Fruit fly (Drosophila melanogaster) whole organism, prepupa: ENCODE results near the gene CG7968.
A peak's percentile ranks its signal among the peaks of the same experiment; 100 is the strongest.

ENCODE experiments used
- CG10631 ChIP-seq: fragments of 200-800 bp; sonication (Bioruptor generic); optimal IDR thresholded peaks from 2 replicates; lab custom pipeline; 2016; ENCODE audit warnings: missing biosample characterization, missing genetic modification characterization
- CG10669 ChIP-seq: fragments of 200-800 bp; sonication (Bioruptor generic); optimal IDR thresholded peaks from 3 replicates; lab custom pipeline; 2018; ENCODE audit warnings: missing biosample characterization, mild to moderate bottlenecking, missing genetic modification characterization, moderate library complexity
- CG11902 ChIP-seq: fragments of 200-800 bp; sonication (Bioruptor generic); optimal IDR thresholded peaks from 3 replicates; lab custom pipeline; 2016; ENCODE audit warnings: missing biosample characterization, missing genetic modification characterization
- CG15336 ChIP-seq: fragments of 200-800 bp; sonication (Bioruptor generic); IDR thresholded peaks from 2 replicates; pipeline ENCODE4 v1.3.6; 2022; ENCODE audit warnings: missing biosample characterization, missing genetic modification characterization
- CG1621 ChIP-seq: fragments of 200-800 bp; sonication (Bioruptor generic); optimal IDR thresholded peaks from 3 replicates; lab custom pipeline; 2018; ENCODE audit warnings: missing biosample characterization, mild to moderate bottlenecking, missing genetic modification characterization
- CG16779 ChIP-seq: fragments of 200-800 bp; sonication (Bioruptor generic); optimal IDR thresholded peaks from 3 replicates; lab custom pipeline; 2017; ENCODE audit warnings: missing biosample characterization, mild to moderate bottlenecking, missing genetic modification characterization
- CG3032 ChIP-seq: fragments of 200-800 bp; optimal IDR thresholded peaks from 2 replicates; lab custom pipeline; 2019; ENCODE audit warnings: missing biosample characterization, mild to moderate bottlenecking, missing genetic modification characterization, moderate library complexity
- CG31627 ChIP-seq: fragments of 200-800 bp; sonication (Bioruptor generic); optimal IDR thresholded peaks from 3 replicates; lab custom pipeline; 2016; ENCODE audit warnings: missing biosample characterization, missing genetic modification characterization
- CG3919 ChIP-seq: fragments of 200-800 bp; sonication (Bioruptor generic); optimal IDR thresholded peaks from 3 replicates; lab custom pipeline; 2016; ENCODE audit warnings: missing biosample characterization, missing genetic modification characterization
- CG4318 ChIP-seq: fragments of 200-800 bp; sonication (Bioruptor generic); optimal IDR thresholded peaks from 3 replicates; lab custom pipeline; 2017; ENCODE audit warnings: missing biosample characterization, mild to moderate bottlenecking, missing genetic modification characterization
- CG6276 ChIP-seq: fragments of 200-800 bp; sonication (Bioruptor generic); optimal IDR thresholded peaks from 2 replicates; lab custom pipeline; 2017; ENCODE audit warnings: missing biosample characterization, mild to moderate bottlenecking, missing genetic modification characterization
- CG6792 ChIP-seq: fragments of 200-800 bp; sonication (Bioruptor generic); optimal IDR thresholded peaks from 3 replicates; lab custom pipeline; 2016; ENCODE audit warnings: missing biosample characterization, missing genetic modification characterization
- CG7368 ChIP-seq: fragments of 200-800 bp; sonication (Bioruptor generic); optimal IDR thresholded peaks from 3 replicates; lab custom pipeline; 2016; ENCODE audit warnings: missing biosample characterization, missing genetic modification characterization
- CG8119 ChIP-seq: fragments of 200-800 bp; sonication (Bioruptor generic); IDR thresholded peaks from 3 replicates; pipeline ENCODE4 v1.3.6; 2022; ENCODE audit warnings: missing biosample characterization, missing genetic modification characterization
- Eip78C ChIP-seq: fragments of 200-800 bp; sonication (Bioruptor generic); peaks from one replicate; lab custom pipeline; 2016; ENCODE audit warnings: missing biosample characterization, missing genetic modification characterization
- Eip93F ChIP-seq: fragments of 200-800 bp; sonication (Bioruptor generic); optimal IDR thresholded peaks from 2 replicates; lab custom pipeline; 2016; ENCODE audit warnings: missing biosample characterization, mild to moderate bottlenecking, missing genetic modification characterization
- Ets96B ChIP-seq: fragments of 200-800 bp; optimal IDR thresholded peaks from 2 replicates; lab custom pipeline; 2019; ENCODE audit warnings: missing biosample characterization, mild to moderate bottlenecking, missing genetic modification characterization, moderate library complexity
- Gug ChIP-seq: fragments of 200-800 bp; sonication (Bioruptor generic); IDR thresholded peaks from 2 replicates; pipeline ENCODE4 v1.3.6; 2022; ENCODE audit warnings: missing biosample characterization, missing genetic modification characterization
- Hr4 ChIP-seq: fragments of 200-800 bp; sonication (Bioruptor generic); optimal IDR thresholded peaks from 3 replicates; lab custom pipeline; 2016; ENCODE audit warnings: missing biosample characterization, missing genetic modification characterization
- Lpt ChIP-seq: fragments of 200-800 bp; sonication (Bioruptor generic); optimal IDR thresholded peaks from 3 replicates; lab custom pipeline; 2016; ENCODE audit warnings: missing biosample characterization, missing genetic modification characterization
- Smox ChIP-seq: fragments of 200-800 bp; sonication (Bioruptor generic); optimal IDR thresholded peaks from 3 replicates; lab custom pipeline; 2016; ENCODE audit warnings: missing biosample characterization, missing genetic modification characterization
- Sox102F ChIP-seq: fragments of 200-800 bp; sonication (Bioruptor generic); optimal IDR thresholded peaks from 2 replicates; lab custom pipeline; 2016; ENCODE audit warnings: missing biosample characterization, mild to moderate bottlenecking, missing genetic modification characterization
- Sox14 ChIP-seq: fragments of 200-800 bp; sonication (Bioruptor generic); optimal IDR thresholded peaks from 3 replicates; lab custom pipeline; 2016; ENCODE audit warnings: missing biosample characterization, missing genetic modification characterization
- Sox15 ChIP-seq: fragments of 200-800 bp; sonication (Bioruptor generic); optimal IDR thresholded peaks from 3 replicates; lab custom pipeline; 2016; ENCODE audit warnings: missing biosample characterization, missing genetic modification characterization
- achi ChIP-seq: fragments of 200-800 bp; sonication (Bioruptor generic); optimal IDR thresholded peaks from 3 replicates; lab custom pipeline; 2016; ENCODE audit warnings: missing biosample characterization, missing genetic modification characterization
- acj6 ChIP-seq: fragments of 200-800 bp; sonication (Bioruptor generic); optimal IDR thresholded peaks from 3 replicates; lab custom pipeline; 2016; ENCODE audit warnings: missing biosample characterization, missing genetic modification characterization
- dsx ChIP-seq: fragments of 200-800 bp; optimal IDR thresholded peaks from 3 replicates; lab custom pipeline; 2019; ENCODE audit warnings: missing biosample characterization, mild to moderate bottlenecking, missing genetic modification characterization, moderate library complexity; ENCODE audit not compliant: poor library complexity, severe bottlenecking
- eg ChIP-seq: fragments of 200-800 bp; sonication (Bioruptor generic); IDR thresholded peaks from 3 replicates; pipeline ENCODE4 v1.3.6; 2022; ENCODE audit warnings: missing biosample characterization, missing genetic modification characterization
- esn ChIP-seq: fragments of 200-800 bp; sonication (Bioruptor generic); optimal IDR thresholded peaks from 2 replicates; lab custom pipeline; 2016; ENCODE audit warnings: missing biosample characterization, mild to moderate bottlenecking, missing genetic modification characterization, moderate library complexity
- fd59A ChIP-seq: fragments of 200-800 bp; sonication (Bioruptor generic); optimal IDR thresholded peaks from 2 replicates; lab custom pipeline; 2017; ENCODE audit warnings: missing biosample characterization, mild to moderate bottlenecking, missing genetic modification characterization, missing genetic modification reagents
- fd85E ChIP-seq: fragments of 200-800 bp; sonication (Bioruptor generic); optimal IDR thresholded peaks from 3 replicates; lab custom pipeline; 2016; ENCODE audit warnings: missing biosample characterization, missing genetic modification characterization
- lz ChIP-seq: fragments of 200-800 bp; sonication (Bioruptor generic); optimal IDR thresholded peaks from 3 replicates; lab custom pipeline; 2016; ENCODE audit warnings: missing biosample characterization, missing genetic modification characterization
- pdm3 ChIP-seq: fragments of 200-800 bp; sonication (Bioruptor generic); optimal IDR thresholded peaks from 3 replicates; lab custom pipeline; 2016; ENCODE audit warnings: missing biosample characterization, missing genetic modification characterization
- salr ChIP-seq, 2 experiments: fragments of 200-800 bp; sonication (Bioruptor generic); optimal IDR thresholded peaks; 3 replicates each; lab custom pipeline; 2016 to 2018; ENCODE audit warnings: missing biosample characterization in 2 of 2, missing genetic modification characterization in 2 of 2, mild to moderate bottlenecking in 1 of 2
- spab ChIP-seq: fragments of 200-800 bp; sonication (Bioruptor generic); optimal IDR thresholded peaks from 2 replicates; lab custom pipeline; 2017; ENCODE audit warnings: missing biosample characterization, mild to moderate bottlenecking, missing genetic modification characterization, missing genetic modification reagents
- ss ChIP-seq, 2 experiments: fragments of 200-800 bp; sonication (Bioruptor generic); optimal IDR thresholded peaks; 2 replicates in 1 of 2; 3 replicates in 1 of 2; lab custom pipeline; 2017 to 2018; ENCODE audit warnings: mild to moderate bottlenecking in 2 of 2, missing biosample characterization in 2 of 2, missing genetic modification characterization in 2 of 2, moderate library complexity in 1 of 2
- svp ChIP-seq: fragments of 200-800 bp; sonication (Bioruptor generic); peaks from one replicate; lab custom pipeline; 2016; ENCODE audit warnings: missing biosample characterization, missing genetic modification characterization
- topi ChIP-seq: fragments of 200-800 bp; sonication (Bioruptor generic); optimal IDR thresholded peaks from 3 replicates; lab custom pipeline; 2016; ENCODE audit warnings: missing biosample characterization, missing genetic modification characterization
- vri ChIP-seq: fragments of 200-800 bp; sonication (Bioruptor generic); optimal IDR thresholded peaks from 3 replicates; lab custom pipeline; 2016; ENCODE audit warnings: missing biosample characterization, mild to moderate bottlenecking, missing genetic modification characterization

The CG7968 gene

dm6 chr2L:13820176-13820575, 29.0 kb upstream of the CG7968 start:
- no peak for TF ChIP-seq Gug (GFP tag; lab: Robert Waterston, UW)
- no peak for TF ChIP-seq Sox15 (GFP tag; lab: Kevin White, UChicago)
- no peak for TF ChIP-seq Sox14 (GFP tag; lab: Kevin White, UChicago)
- no peak for TF ChIP-seq CG10669 (GFP tag; lab: Kevin White, UChicago)
- TF ChIP-seq Hr4 (GFP tag; lab: Kevin White, UChicago), result no peak
- no peak for TF ChIP-seq ss (GFP tag; optimal IDR thresholded peaks at IDR 0.05; lab: Kevin White, UChicago)
- TF ChIP-seq CG11902 (GFP tag; lab: Kevin White, UChicago), result no peak
- TF ChIP-seq Eip78C (GFP tag; lab: Kevin White, UChicago), result no peak
- TF ChIP-seq CG4318, result no peak
- TF ChIP-seq Lpt (GFP tag; lab: Kevin White, UChicago), result no peak
- no peak for TF ChIP-seq esn (GFP tag; lab: Kevin White, UChicago)
- TF ChIP-seq acj6 (GFP tag; lab: Kevin White, UChicago), result no peak
- TF ChIP-seq CG7368 (GFP tag; lab: Kevin White, UChicago), result no peak
- no peak for TF ChIP-seq Sox102F (GFP tag; lab: Kevin White, UChicago)

- no peak for TF ChIP-seq Lpt (GFP tag; lab: Kevin White, UChicago)
- TF ChIP-seq CG31627 (GFP tag; lab: Kevin White, UChicago), result no peak
- TF ChIP-seq fd85E (GFP tag; lab: Kevin White, UChicago), result no peak
- no peak for TF ChIP-seq ss (GFP tag; optimal IDR thresholded peaks at IDR 0.05; lab: Kevin White, UChicago)
- no peak for TF ChIP-seq lz (GFP tag; lab: Kevin White, UChicago)
- TF ChIP-seq Eip78C (GFP tag; lab: Kevin White, UChicago), result no peak
- TF ChIP-seq CG3032 (tag; lab: Kevin White, UChicago), result no peak
Observed at dm6 chr2L:13820948-13821347, 28.3 kb upstream of the CG7968 start, which contains the start of gene b. b (plus strand) TSS chr2L:13821248.

dm6 chr2L:13827557-13827956, 21.6 kb upstream of the CG7968 start, which contains the start of gene PolG1:
PolG1 (minus strand) TSS chr2L:13827772.
- TF ChIP-seq CG1621 (tag; lab: Kevin White, UChicago) (peak; percentile 77), CG3032 (tag; lab: Kevin White, UChicago) (no peak)

dm6 chr2L:13829540-13829939, 19.7 kb upstream of the CG7968 start, which contains the start of the genes Arpc1 and Orc5:
Arpc1 (minus strand) TSS chr2L:13829741.
Orc5 (plus strand) TSS chr2L:13829837.
- TF ChIP-seq svp (GFP tag; lab: Kevin White, UChicago) (no peak), Ets96B (tag; lab: Kevin White, UChicago) (no peak), pdm3 (no peak), vri (GFP tag; lab: Kevin White, UChicago) (no peak)

dm6 chr2L:13833058-13833457, 16.1 kb upstream of the CG7968 start, which contains the start of the genes GatC, PolG2 and Polr2C:
GatC (minus strand) TSS chr2L:13833105.
PolG2 (minus strand) TSS chr2L:13833105.
Polr2C (plus strand) TSS chr2L:13833337.
- TF ChIP-seq CG8119 (GFP tag; lab: Robert Waterston, UW), result 0 out of 3 replicates have a peak, but pooled peaks have one; percentile 12
- TF ChIP-seq fd59A (GFP tag; lab: Kevin White, UChicago), result no peak
- no peak for TF ChIP-seq spab (GFP tag; lab: Kevin White, UChicago)
- no peak for TF ChIP-seq Sox14 (GFP tag; lab: Kevin White, UChicago)
- no peak for TF ChIP-seq Eip93F (GFP tag; lab: Kevin White, UChicago)
- no peak for TF ChIP-seq Smox (GFP tag; lab: Kevin White, UChicago)
- no peak for TF ChIP-seq CG15336 (GFP tag; lab: Robert Waterston, UW)
- no peak for TF ChIP-seq CG6276 (GFP tag; lab: Kevin White, UChicago)
- no peak for TF ChIP-seq topi
- TF ChIP-seq CG3032 (tag; lab: Kevin White, UChicago), result peak; percentile 8
- no peak for TF ChIP-seq dsx (GFP tag; lab: Kevin White, UChicago)
- no peak for TF ChIP-seq vri (GFP tag; lab: Kevin White, UChicago)
- no peak for TF ChIP-seq CG10631
- no peak for TF ChIP-seq CG6792 (GFP tag; lab: Kevin White, UChicago)
- TF ChIP-seq eg (GFP tag; lab: Robert Waterston, UW), result 0 out of 3 replicates have a peak, but pooled peaks have one; percentile 15
- TF ChIP-seq achi, result no peak
- TF ChIP-seq ss (GFP tag; optimal IDR thresholded peaks at IDR 0.05; lab: Kevin White, UChicago), result no peak
- no peak for TF ChIP-seq acj6 (GFP tag; lab: Kevin White, UChicago)
- TF ChIP-seq CG16779 (tag; lab: Kevin White, UChicago), result no peak
- no peak for TF ChIP-seq CG3919 (GFP tag; lab: Kevin White, UChicago)
- TF ChIP-seq esn (GFP tag; lab: Kevin White, UChicago), result peak; percentile 14
- TF ChIP-seq salr (GFP tag; optimal IDR thresholded peaks at IDR 0.05; lab: Kevin White, UChicago), result no peak
- TF ChIP-seq CG31627 (GFP tag; lab: Kevin White, UChicago), result peak; percentile 26
